Worm (Caenorhabditis elegans): ENCODE data around the gene K08H2.2.

DNA sequence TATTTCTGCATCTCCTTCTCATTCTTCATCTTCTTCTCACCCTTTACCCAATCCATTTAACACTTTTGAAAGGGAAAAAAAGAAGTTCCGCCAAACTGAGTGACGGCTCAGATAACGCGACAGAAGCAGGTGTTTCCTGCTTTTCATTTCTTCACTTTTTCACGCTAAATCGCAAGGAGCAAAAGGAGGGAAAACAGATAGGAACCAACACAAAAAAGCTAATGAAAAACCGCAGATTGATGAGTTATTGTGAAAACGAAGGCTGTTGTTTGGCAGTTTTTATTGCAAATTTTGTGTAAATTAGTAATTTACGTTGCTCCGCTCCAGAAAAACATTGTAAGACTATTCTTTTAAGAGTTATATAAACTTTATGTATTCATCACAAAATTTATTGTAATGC lies 34.5 kb downstream of the K08H2.2 start:
- TF ChIP-seq snpc-4 (GFP tag; optimal IDR thresholded peaks at IDR 0.05) (no peak), snpc-4 (tag; optimal IDR thresholded peaks at IDR 0.05) (no peak), sdz-38 (tag; optimal IDR thresholded peaks at IDR 0.05) (no peak), K11D2.4 (GFP tag; IDR thresholded peaks at IDR 0.05) (no peak), chd-7 (tag; optimal IDR thresholded peaks at IDR 0.05) (no peak), C06A6.2 (GFP tag; conservative IDR thresholded peaks at IDR 0.05) (no peak), F57C9.4 (tag; optimal IDR thresholded peaks at IDR 0.05) (no peak), ceh-79 (tag; optimal IDR thresholded peaks at IDR 0.05) (no peak), lin-26 (GFP tag; IDR thresholded peaks at IDR 0.05) (no peak), rec-8 (tag; optimal IDR thresholded peaks at IDR 0.05) (no peak)

Data from whole organism, young adult.